Fruit fly (Drosophila melanogaster) whole organism, embryonic: ENCODE results near the gene CG15506.
A peak's percentile ranks its signal among the peaks of the same experiment; 100 is the strongest.

Source experiments
- B-H2 ChIP-seq: fragments of 200-800 bp; sonication (Bioruptor generic); optimal IDR thresholded peaks from 2 replicates; lab custom pipeline; 2018; ENCODE audit warnings: missing biosample characterization, mild to moderate bottlenecking, missing genetic modification characterization
- CG10543 ChIP-seq: fragments of 200-800 bp; sonication (Bioruptor generic); optimal IDR thresholded peaks from 3 replicates; lab custom pipeline; 2017; ENCODE audit warnings: missing biosample characterization, mild to moderate bottlenecking, missing genetic modification characterization, moderate library complexity
- CG11247 ChIP-seq: fragments of 200-800 bp; sonication (Bioruptor generic); IDR thresholded peaks from 2 replicates; pipeline ENCODE4 v1.3.6; 2022; ENCODE audit warnings: missing biosample characterization, missing genetic modification characterization
- CG13123 ChIP-seq: fragments of 200-800 bp; sonication (Bioruptor generic); optimal IDR thresholded peaks from 2 replicates; lab custom pipeline; 2016; ENCODE audit warnings: missing biosample characterization, missing genetic modification characterization
- CG14965 ChIP-seq: fragments of 200-800 bp; sonication (Bioruptor generic); optimal IDR thresholded peaks from 2 replicates; lab custom pipeline; 2016; ENCODE audit warnings: missing biosample characterization, missing genetic modification characterization, borderline replicate concordance
- CG1603 ChIP-seq: fragments of 200-800 bp; sonication (Bioruptor generic); optimal IDR thresholded peaks from 2 replicates; lab custom pipeline; 2019; ENCODE audit warnings: missing biosample characterization, mild to moderate bottlenecking, missing genetic modification characterization, moderate library complexity
- CG17186 ChIP-seq: fragments of 200-800 bp; sonication (Bioruptor generic); optimal IDR thresholded peaks from 3 replicates; lab custom pipeline; 2017; ENCODE audit warnings: missing biosample characterization, missing genetic modification reagents, missing genetic modification characterization
- CG2116 ChIP-seq: fragments of 200-800 bp; sonication (Bioruptor generic); optimal IDR thresholded peaks from 3 replicates; lab custom pipeline; 2018; ENCODE audit warnings: missing biosample characterization, mild to moderate bottlenecking, missing genetic modification characterization
- CG2678 ChIP-seq: fragments of 200-800 bp; sonication (Bioruptor generic); optimal IDR thresholded peaks from 3 replicates; lab custom pipeline; 2019; ENCODE audit warnings: missing biosample characterization, mild to moderate bottlenecking, missing genetic modification characterization, moderate library complexity
- CG4617 ChIP-seq: fragments of 200-800 bp; sonication (Bioruptor generic); optimal IDR thresholded peaks from 3 replicates; lab custom pipeline; 2016; ENCODE audit warnings: missing biosample characterization, missing genetic modification characterization, borderline replicate concordance
- CG7372 ChIP-seq: fragments of 200-800 bp; sonication (Bioruptor generic); IDR thresholded peaks from 2 replicates; pipeline ENCODE4 v1.3.6; 2022; ENCODE audit warnings: missing biosample characterization, missing genetic modification characterization
- CG8281 ChIP-seq: fragments of 200-800 bp; sonication (Bioruptor generic); optimal IDR thresholded peaks from 2 replicates; lab custom pipeline; 2018; ENCODE audit warnings: missing biosample characterization, mild to moderate bottlenecking, missing genetic modification characterization, moderate library complexity
- CG9437 ChIP-seq: fragments of 200-800 bp; sonication (Bioruptor generic); optimal IDR thresholded peaks from 2 replicates; lab custom pipeline; 2018; ENCODE audit warnings: missing biosample characterization, mild to moderate bottlenecking, missing genetic modification characterization
- CG9797 ChIP-seq: fragments of 200-800 bp; sonication (Bioruptor generic); optimal IDR thresholded peaks from 3 replicates; lab custom pipeline; 2018; ENCODE audit warnings: missing biosample characterization, mild to moderate bottlenecking, missing genetic modification characterization
- CG9932 ChIP-seq: fragments of 200-800 bp; sonication (Bioruptor generic); IDR thresholded peaks from 2 replicates; pipeline ENCODE4 v1.3.6; 2022; ENCODE audit warnings: missing biosample characterization, missing genetic modification characterization
- Dbx ChIP-seq: fragments of 200-800 bp; sonication (Bioruptor generic); IDR thresholded peaks from 3 replicates; pipeline ENCODE4 v1.3.6; 2022; ENCODE audit warnings: missing biosample characterization, missing genetic modification characterization
- Deaf1 ChIP-seq: fragments of 200-800 bp; optimal IDR thresholded peaks from 3 replicates; lab custom pipeline; 2019; ENCODE audit warnings: missing biosample characterization, mild to moderate bottlenecking, missing genetic modification characterization, moderate library complexity
- Dref ChIP-seq: fragments of 200-800 bp; sonication (Bioruptor generic); IDR thresholded peaks from 2 replicates; pipeline ENCODE4 v1.3.6; 2022; ENCODE audit warnings: missing biosample characterization, missing genetic modification characterization
- HLH3B ChIP-seq: fragments of 200-800 bp; sonication (Bioruptor generic); IDR thresholded peaks from 2 replicates; pipeline ENCODE4 v1.3.6; 2022; ENCODE audit warnings: missing biosample characterization, missing genetic modification characterization
- HLH4C ChIP-seq: fragments of 200-800 bp; sonication (Bioruptor generic); IDR thresholded peaks from 3 replicates; pipeline ENCODE4 v1.3.6; 2022; ENCODE audit warnings: missing biosample characterization, missing genetic modification characterization; ENCODE audit not compliant: partially characterized antibody
- Hr51 ChIP-seq, 2 experiments: fragments of 200-800 bp; sonication (Bioruptor generic); optimal IDR thresholded peaks; 2 replicates in 1 of 2; 3 replicates in 1 of 2; lab custom pipeline; 2016 to 2018; ENCODE audit warnings: missing biosample characterization in 2 of 2, missing genetic modification characterization in 2 of 2, mild to moderate bottlenecking in 1 of 2, moderate library complexity in 1 of 2
- Jarid2 ChIP-seq: fragments of 200-800 bp; sonication (Bioruptor generic); optimal IDR thresholded peaks from 3 replicates; lab custom pipeline; 2017; ENCODE audit warnings: mild to moderate bottlenecking, missing biosample characterization, missing genetic modification reagents, missing genetic modification characterization
- NC2β ChIP-seq: fragments of 200-800 bp; sonication (Bioruptor generic); optimal IDR thresholded peaks from 2 replicates; lab custom pipeline; 2016; ENCODE audit warnings: missing biosample characterization, missing genetic modification characterization
- Pdp1 ChIP-seq, 2 experiments: fragments of 200-800 bp; sonication (Bioruptor generic); optimal IDR thresholded peaks; 3 replicates each; lab custom pipeline; 2016; ENCODE audit warnings: missing biosample characterization in 2 of 2, missing genetic modification characterization in 2 of 2, mild to moderate bottlenecking in 1 of 2, moderate library complexity in 1 of 2
- Rx ChIP-seq: fragments of 200-800 bp; sonication (Bioruptor generic); IDR thresholded peaks from 2 replicates; pipeline ENCODE4 v1.3.6; 2022; ENCODE audit warnings: missing biosample characterization, missing genetic modification characterization
- Scr ChIP-seq: fragments of 200-800 bp; sonication (Bioruptor generic); IDR thresholded peaks from 2 replicates; pipeline ENCODE4 v1.3.6; 2022; ENCODE audit warnings: missing biosample characterization, missing genetic modification characterization; ENCODE audit not compliant: partially characterized antibody
- Sry-β ChIP-seq: fragments of 200-800 bp; sonication (Bioruptor generic); optimal IDR thresholded peaks from 2 replicates; lab custom pipeline; 2018; ENCODE audit warnings: missing biosample characterization, mild to moderate bottlenecking, missing genetic modification characterization, moderate library complexity
- Stat92E ChIP-seq, 3 experiments: fragments of >200 bp in 2 of 3; fragments of 200-800 bp in 1 of 3; sonication (Bioruptor generic) in 1 of 3; optimal IDR thresholded peaks; 2 replicates each; lab custom pipeline; 2017 to 2019; ENCODE audit warnings: missing biosample characterization in 3 of 3, missing genetic modification characterization in 3 of 3, mild to moderate bottlenecking in 1 of 3, moderate library complexity in 1 of 3
- TFAM ChIP-seq: fragments of 200-800 bp; sonication (Bioruptor generic); optimal IDR thresholded peaks from 2 replicates; lab custom pipeline; 2017; ENCODE audit warnings: missing biosample characterization, missing genetic modification characterization, inconsistent platforms
- chinmo ChIP-seq: fragments of 200-800 bp; sonication (Bioruptor generic); IDR thresholded peaks from 4 replicates; pipeline ENCODE4 v1.3.6; 2022; ENCODE audit warnings: missing biosample characterization, missing genetic modification characterization; ENCODE audit not compliant: partially characterized antibody
- corto ChIP-seq: fragments of 200-800 bp; sonication (Bioruptor generic); optimal IDR thresholded peaks from 2 replicates; lab custom pipeline; 2016; ENCODE audit warnings: missing biosample characterization, mild to moderate bottlenecking, missing genetic modification characterization, moderate library complexity
- cwo ChIP-seq: fragments of 200-800 bp; sonication (Bioruptor generic); optimal IDR thresholded peaks from 3 replicates; lab custom pipeline; 2017; ENCODE audit warnings: missing biosample characterization, missing genetic modification characterization, mild to moderate bottlenecking, moderate library complexity, missing genetic modification reagents
- dati ChIP-seq: fragments of 200-800 bp; sonication (Bioruptor generic); IDR thresholded peaks from 2 replicates; pipeline ENCODE4 v1.3.6; 2022; ENCODE audit warnings: missing biosample characterization, missing genetic modification characterization
- disco-r ChIP-seq: fragments of 200-800 bp; sonication (Bioruptor generic); optimal IDR thresholded peaks from 2 replicates; lab custom pipeline; 2016; ENCODE audit warnings: missing biosample characterization, missing genetic modification characterization
- dysf ChIP-seq: fragments of 200-800 bp; sonication (Bioruptor generic); IDR thresholded peaks from 3 replicates; pipeline ENCODE4 v1.3.6; 2022; ENCODE audit warnings: missing biosample characterization, missing genetic modification characterization
- hbn ChIP-seq: fragments of 200-800 bp; sonication (Bioruptor generic); IDR thresholded peaks from 2 replicates; pipeline ENCODE4 v1.3.6; 2022; ENCODE audit warnings: missing biosample characterization, missing genetic modification characterization; ENCODE audit not compliant: partially characterized antibody
- insv ChIP-seq, 2 experiments: fragments of 200-800 bp; sonication (Bioruptor generic); optimal IDR thresholded peaks; 3 replicates each; lab custom pipeline; 2016 to 2018; ENCODE audit warnings: missing biosample characterization in 2 of 2, missing genetic modification characterization in 2 of 2
- mirr ChIP-seq: fragments of 200-800 bp; sonication (Bioruptor generic); optimal IDR thresholded peaks from 3 replicates; lab custom pipeline; 2018; ENCODE audit warnings: missing biosample characterization, mild to moderate bottlenecking, missing genetic modification characterization
- odd ChIP-seq: fragments of 200-800 bp; sonication (Bioruptor generic); optimal IDR thresholded peaks from 2 replicates; lab custom pipeline; 2017; ENCODE audit warnings: missing biosample characterization, mild to moderate bottlenecking, missing genetic modification characterization
- pb ChIP-seq: fragments of 200-800 bp; sonication (Bioruptor generic); optimal IDR thresholded peaks from 3 replicates; lab custom pipeline; 2016; ENCODE audit warnings: missing biosample characterization, missing genetic modification characterization
- pnt ChIP-seq: fragments of 200-800 bp; sonication (Bioruptor generic); optimal IDR thresholded peaks from 3 replicates; lab custom pipeline; 2016; ENCODE audit warnings: missing biosample characterization, missing genetic modification characterization
- prd ChIP-seq, 3 experiments: fragments of >200 bp in 2 of 3; fragments of 200-800 bp in 1 of 3; sonication (Bioruptor generic) in 1 of 3; optimal IDR thresholded peaks in 2 of 3; IDR thresholded peaks in 1 of 3; 2 replicates in 2 of 3; 3 replicates in 1 of 3; pipeline versions ENCODE4 v1.3.6 to Lab custom; 2017 to 2022; ENCODE audit warnings: missing biosample characterization in 1 of 3, missing genetic modification characterization in 1 of 3
- ro ChIP-seq: fragments of 200-800 bp; sonication (Bioruptor generic); IDR thresholded peaks from 2 replicates; pipeline ENCODE4 v1.3.6; 2022; ENCODE audit warnings: missing biosample characterization, missing genetic modification characterization
- sc ChIP-seq, 3 experiments: fragments of >200 bp in 2 of 3; fragments of 200-800 bp in 1 of 3; sonication (Bioruptor generic) in 1 of 3; optimal IDR thresholded peaks; 2 replicates in 2 of 3; 3 replicates in 1 of 3; lab custom pipeline; 2017; ENCODE audit warnings: mild to moderate bottlenecking in 1 of 3, missing biosample characterization in 1 of 3, missing genetic modification characterization in 1 of 3, missing genetic modification reagents in 1 of 3
- sens-2 ChIP-seq: fragments of 200-800 bp; sonication (Bioruptor generic); IDR thresholded peaks from 2 replicates; pipeline ENCODE4 v1.3.6; 2022; ENCODE audit warnings: missing biosample characterization, missing genetic modification characterization
- shn ChIP-seq: fragments of 200-800 bp; sonication (Bioruptor generic); optimal IDR thresholded peaks from 3 replicates; lab custom pipeline; 2016; ENCODE audit warnings: missing biosample characterization, missing genetic modification characterization
- twi ChIP-seq: fragments of 200-800 bp; optimal IDR thresholded peaks from 2 replicates; lab custom pipeline; 2019; ENCODE audit warnings: missing biosample characterization, mild to moderate bottlenecking, missing genetic modification characterization, moderate library complexity
- wek ChIP-seq: fragments of 200-800 bp; sonication (Bioruptor generic); optimal IDR thresholded peaks from 3 replicates; lab custom pipeline; 2018; ENCODE audit warnings: missing biosample characterization, mild to moderate bottlenecking, missing genetic modification characterization, moderate library complexity

Gene CG15506

dm6 chr3R:29771645-29772089 lies 53.2 kb downstream of the CG15506 start (continued):
- TF ChIP-seq wek (GFP tag; lab: Kevin White, UChicago) (peak; percentile 83), pnt (GFP tag; lab: Kevin White, UChicago) (no peak), Dbx (GFP tag; lab: Robert Waterston, UW) (no peak), dysf (GFP tag; lab: Robert Waterston, UW) (no peak), CG2116 (GFP tag; lab: Kevin White, UChicago) (no peak), CG1603 (tag; lab: Kevin White, UChicago) (no peak), Hr51 (GFP tag; optimal IDR thresholded peaks at IDR 0.05; lab: Kevin White, UChicago) (peak in 1 of 2 experiments; percentile 4), Rx (GFP tag; lab: Robert Waterston, UW) (no peak), HLH3B (GFP tag; lab: Robert Waterston, UW) (peak; percentile 30; the same call in 1 of the 2 replicates), Dref (GFP tag; lab: Robert Waterston, UW) (no peak), TFAM (GFP tag; lab: Kevin White, UChicago) (no peak), sens-2 (GFP tag; lab: Robert Waterston, UW) (no peak), prd (optimal IDR thresholded peaks at IDR 0.05; lab: Kevin White, UChicago) (no peak), prd (GFP tag; IDR thresholded peaks at IDR 0.05; lab: Robert Waterston, UW) (no peak), pb (GFP tag; lab: Kevin White, UChicago) (no peak), disco-r (GFP tag; lab: Kevin White, UChicago) (peak; percentile 44), mirr (GFP tag; lab: Kevin White, UChicago) (peak; percentile 30), Scr (GFP tag; lab: Robert Waterston, UW) (peak; percentile 55), NC2β (no peak), HLH4C (GFP tag; lab: Robert Waterston, UW) (peak; percentile 33; the same call in 1 of the 3 replicates), Pdp1 (GFP tag; optimal IDR thresholded peaks at IDR 0.05; lab: Kevin White, UChicago) (peak in 1 of 2 experiments; percentile 88), dati (GFP tag; lab: Robert Waterston, UW) (no peak), hbn (GFP tag; lab: Robert Waterston, UW) (peak; percentile 42; the same call in 1 of the 2 replicates), Deaf1 (tag; lab: Kevin White, UChicago) (peak; percentile 59), Sry-β (no peak), CG9437 (no peak), twi (tag; lab: Kevin White, UChicago) (peak; percentile 80), CG11247 (GFP tag; lab: Robert Waterston, UW) (no peak), cwo (GFP tag; lab: Kevin White, UChicago) (peak; percentile 21), CG9932 (GFP tag; lab: Robert Waterston, UW) (no peak), CG14965 (GFP tag; lab: Kevin White, UChicago) (no peak), Stat92E (GFP tag; optimal IDR thresholded peaks at IDR 0.05; lab: Kevin White, UChicago) (peak in 1 of 3 experiments; percentile 85), insv (GFP tag; optimal IDR thresholded peaks at IDR 0.05; lab: Kevin White, UChicago) (peak in 1 of 2 experiments; percentile 65), CG10543 (GFP tag; lab: Kevin White, UChicago) (no peak), ro (GFP tag; lab: Robert Waterston, UW) (no peak), B-H2 (GFP tag; lab: Kevin White, UChicago) (peak; percentile 24), chinmo (peak; percentile 99), CG13123 (GFP tag; lab: Kevin White, UChicago) (no peak), CG4617 (GFP tag; lab: Kevin White, UChicago) (no peak), CG17186 (no peak), CG2678 (tag; lab: Kevin White, UChicago) (no peak), sc (optimal IDR thresholded peaks at IDR 0.05; lab: Kevin White, UChicago) (no peak), sc (GFP tag; optimal IDR thresholded peaks at IDR 0.05; lab: Kevin White, UChicago) (no peak), CG7372 (GFP tag; lab: Robert Waterston, UW) (no peak), Jarid2 (no peak), CG9797 (no peak), odd (GFP tag; lab: Kevin White, UChicago) (peak; percentile 11), CG8281 (tag; lab: Kevin White, UChicago) (no peak), corto (GFP tag; lab: Kevin White, UChicago) (no peak), shn (no peak)
